Fruit fly (Drosophila melanogaster) whole organism: ENCODE results near the gene SIDL.

Source experiments
- CG8478 ChIP-seq: fragments of >200 bp; optimal IDR thresholded peaks from 2 replicates; lab custom pipeline; 2018; ENCODE audit warnings: inconsistent platforms
- EcR ChIP-seq, 2 experiments: fragments of >200 bp; optimal IDR thresholded peaks; 2 replicates each; lab custom pipeline; 2017; ENCODE audit warnings: missing biosample characterization in 2 of 2, missing genetic modification characterization in 2 of 2, missing genetic modification reagents in 2 of 2
- psq ChIP-seq: fragments of >200 bp; optimal IDR thresholded peaks from 2 replicates; lab custom pipeline; 2017

DNA sequence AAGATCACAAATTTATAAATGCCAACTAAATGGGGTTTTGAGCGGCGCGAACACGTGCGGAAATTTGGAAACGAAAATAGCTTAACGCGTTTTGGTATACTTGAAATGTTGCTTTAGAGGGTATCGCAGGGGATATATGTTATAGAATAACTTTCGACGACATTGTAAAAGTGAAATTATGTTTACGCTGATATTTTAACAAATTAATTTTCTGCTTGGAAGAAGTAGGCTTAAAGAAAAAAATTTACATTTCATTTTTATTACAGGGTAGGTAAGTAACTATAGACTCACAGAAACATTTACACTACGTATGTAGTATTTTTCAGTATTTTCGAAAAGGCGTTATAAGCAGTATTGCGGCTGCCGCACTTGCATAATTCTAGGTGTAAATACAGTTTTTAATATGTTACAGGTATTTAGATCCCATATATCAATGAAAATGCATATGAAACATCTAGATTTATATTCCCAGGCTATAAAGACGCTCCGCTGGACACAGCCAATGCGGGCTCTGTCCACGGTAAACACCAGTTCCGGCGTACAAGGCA is 10.7 kb upstream of the SIDL start, which contains the start of the genes Art3 and mRpS10:
- TF ChIP-seq psq (lab: Kevin White, UChicago) (no peak), CG8478 (lab: Kevin White, UChicago) (no peak), EcR (GFP tag; optimal IDR thresholded peaks at IDR 0.05; lab: Kevin White, UChicago) (no peak)
